Worm (Caenorhabditis elegans): ENCODE results near the gene M01B2.12.

DNA sequence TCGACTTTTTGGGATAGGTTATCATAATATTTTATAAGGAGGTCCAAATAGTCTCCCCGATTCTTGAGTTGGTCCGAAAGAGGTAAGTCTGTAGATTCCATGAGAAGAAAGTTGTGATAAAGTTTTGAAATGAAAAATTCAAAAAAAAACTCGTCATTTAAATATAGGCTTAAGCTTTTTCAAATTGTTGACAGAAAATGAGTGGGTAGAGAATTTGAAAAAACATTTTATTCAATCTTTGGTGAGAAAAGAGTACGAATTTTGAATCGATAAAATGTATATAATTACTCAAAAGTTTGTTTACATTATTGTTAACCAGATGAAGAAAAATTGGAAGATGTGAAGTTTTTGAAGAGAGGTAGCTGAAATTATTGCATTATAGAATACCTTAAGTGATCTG is 41.5 kb upstream of the M01B2.12 start, which contains the start of gene T26H8.5:
- no peak for TF ChIP-seq T26A8.4 (GFP tag; IDR thresholded peaks at IDR 0.05)
- TF ChIP-seq zag-1 (tag; optimal IDR thresholded peaks at IDR 0.05), result no peak
- TF ChIP-seq lin-15B (tag; optimal IDR thresholded peaks at IDR 0.05), result no peak
- no peak for TF ChIP-seq fkh-10 (GFP tag; optimal IDR thresholded peaks at IDR 0.05)
- no peak for TF ChIP-seq zfp-2 (tag; optimal IDR thresholded peaks at IDR 0.05)

Data from whole organism, L4 larva.